Fruit fly (Drosophila melanogaster): ENCODE data around the gene CG44271.

DNA sequence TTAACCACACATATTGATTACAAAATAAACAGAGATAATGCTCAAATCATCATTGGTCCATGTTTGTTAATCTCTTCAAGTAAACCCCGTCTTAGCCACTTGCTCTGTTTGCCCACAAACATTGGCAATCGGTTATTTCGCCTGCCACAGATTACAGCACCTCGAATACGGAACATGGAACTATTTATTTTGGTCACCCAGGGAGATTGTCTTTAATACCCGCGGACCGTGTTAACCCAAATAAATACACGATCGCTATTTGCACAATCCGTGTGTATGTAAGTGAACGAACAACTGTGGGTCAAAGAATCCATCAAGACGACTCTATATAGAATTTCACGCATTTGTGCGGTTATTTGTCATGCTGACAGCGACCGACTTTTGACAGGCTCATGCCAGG lies 47.0 kb downstream of the CG44271 start:
- no peak for TF ChIP-seq Hr96 (GFP tag; optimal IDR thresholded peaks at IDR 0.05)
- no peak for TF ChIP-seq CG1620 (GFP tag; optimal IDR thresholded peaks at IDR 0.05)
- TF ChIP-seq CG14711 (tag; optimal IDR thresholded peaks at IDR 0.05) = no peak
- no peak for TF ChIP-seq pad (GFP tag; optimal IDR thresholded peaks at IDR 0.05)
- no peak for TF ChIP-seq Clk (GFP tag; optimal IDR thresholded peaks at IDR 0.05)
- TF ChIP-seq Crg-1 (GFP tag; optimal IDR thresholded peaks at IDR 0.05) = no peak
- no peak for TF ChIP-seq CG5204 (GFP tag; optimal IDR thresholded peaks at IDR 0.05)

All from whole organism, adult.